Fruit fly (Drosophila melanogaster) whole organism, embryonic: ENCODE results near the gene CG8149.
A peak's percentile ranks its signal among the peaks of the same experiment; 100 is the strongest.

Experiments used
- Atf6 ChIP-seq: fragments of 200-800 bp; sonication (Bioruptor generic); IDR thresholded peaks from 2 replicates; pipeline ENCODE4 v1.3.6; 2022; ENCODE audit warnings: missing biosample characterization, missing genetic modification characterization
- C15 ChIP-seq: fragments of 200-800 bp; sonication (Bioruptor generic); IDR thresholded peaks from 3 replicates; pipeline ENCODE4 v1.3.6; 2022; ENCODE audit warnings: missing biosample characterization, missing genetic modification characterization
- CG1024 ChIP-seq: fragments of 200-800 bp; sonication (Bioruptor generic); IDR thresholded peaks from 2 replicates; pipeline ENCODE4 v1.3.6; 2022; ENCODE audit warnings: missing biosample characterization, missing genetic modification characterization
- CG10274 ChIP-seq: fragments of 200-800 bp; sonication (Bioruptor generic); optimal IDR thresholded peaks from 3 replicates; lab custom pipeline; 2017; ENCODE audit warnings: missing biosample characterization, mild to moderate bottlenecking, missing genetic modification characterization
- CG10431 ChIP-seq: fragments of 200-800 bp; sonication (Bioruptor generic); optimal IDR thresholded peaks from 3 replicates; lab custom pipeline; 2018; ENCODE audit warnings: missing biosample characterization, mild to moderate bottlenecking, missing genetic modification characterization
- CG11247 ChIP-seq: fragments of 200-800 bp; sonication (Bioruptor generic); IDR thresholded peaks from 2 replicates; pipeline ENCODE4 v1.3.6; 2022; ENCODE audit warnings: missing biosample characterization, missing genetic modification characterization
- CG11696 ChIP-seq: fragments of 200-800 bp; sonication (Bioruptor generic); IDR thresholded peaks from 2 replicates; pipeline ENCODE4 v1.3.6; 2022; ENCODE audit warnings: missing biosample characterization, missing genetic modification characterization
- CG12744 ChIP-seq: fragments of 200-800 bp; sonication (Bioruptor generic); optimal IDR thresholded peaks from 2 replicates; lab custom pipeline; 2016; ENCODE audit warnings: missing biosample characterization, missing genetic modification characterization
- CG13775 ChIP-seq: fragments of 200-800 bp; sonication (Bioruptor generic); optimal IDR thresholded peaks from 3 replicates; lab custom pipeline; 2017; ENCODE audit warnings: missing biosample characterization, mild to moderate bottlenecking, missing genetic modification characterization
- CG13894 ChIP-seq: fragments of 200-800 bp; sonication (Bioruptor generic); optimal IDR thresholded peaks from 3 replicates; lab custom pipeline; 2018; ENCODE audit warnings: missing biosample characterization, mild to moderate bottlenecking, missing genetic modification characterization, moderate library complexity
- CG14050 ChIP-seq: fragments of 200-800 bp; sonication (Bioruptor generic); IDR thresholded peaks from 3 replicates; pipeline ENCODE4 v1.3.6; 2022; ENCODE audit warnings: missing biosample characterization, missing genetic modification characterization
- CG15269 ChIP-seq: fragments of 200-800 bp; sonication (Bioruptor generic); optimal IDR thresholded peaks from 2 replicates; lab custom pipeline; 2018; ENCODE audit warnings: missing biosample characterization, mild to moderate bottlenecking, missing genetic modification characterization, moderate library complexity
- CG16813 ChIP-seq: fragments of 200-800 bp; sonication (Bioruptor generic); IDR thresholded peaks from 3 replicates; pipeline ENCODE4 v1.3.6; 2022; ENCODE audit warnings: missing biosample characterization, missing genetic modification characterization; ENCODE audit not compliant: partially characterized antibody
- CG17359 ChIP-seq: fragments of 200-800 bp; sonication (Bioruptor generic); optimal IDR thresholded peaks from 3 replicates; lab custom pipeline; 2018; ENCODE audit warnings: missing biosample characterization, mild to moderate bottlenecking, missing genetic modification characterization, moderate library complexity
- CG18011 ChIP-seq: fragments of 200-800 bp; sonication (Bioruptor generic); optimal IDR thresholded peaks from 2 replicates; lab custom pipeline; 2017; ENCODE audit warnings: missing biosample characterization, missing genetic modification characterization, mild to moderate bottlenecking, moderate library complexity, missing genotype
- CG2202 ChIP-seq: fragments of 200-800 bp; sonication (Bioruptor generic); optimal IDR thresholded peaks from 2 replicates; lab custom pipeline; 2018; ENCODE audit warnings: missing biosample characterization, mild to moderate bottlenecking, missing genetic modification characterization
- CG30020 ChIP-seq: fragments of 200-800 bp; optimal IDR thresholded peaks from 2 replicates; lab custom pipeline; 2019; ENCODE audit warnings: missing biosample characterization, mild to moderate bottlenecking, missing genetic modification characterization, moderate library complexity
- CG3838 ChIP-seq: fragments of 200-800 bp; sonication (Bioruptor generic); optimal IDR thresholded peaks from 3 replicates; lab custom pipeline; 2016; ENCODE audit warnings: missing biosample characterization, missing genetic modification characterization
- CG4360 ChIP-seq: fragments of 200-800 bp; sonication (Bioruptor generic); IDR thresholded peaks from 2 replicates; pipeline ENCODE4 v1.3.6; 2022; ENCODE audit warnings: missing biosample characterization, missing genetic modification characterization
- CG4404 ChIP-seq: fragments of 200-800 bp; sonication (Bioruptor generic); IDR thresholded peaks from 2 replicates; pipeline ENCODE4 v1.3.6; 2022; ENCODE audit warnings: missing biosample characterization, missing genetic modification characterization
- CG6791 ChIP-seq: fragments of 200-800 bp; sonication (Bioruptor generic); IDR thresholded peaks from 3 replicates; pipeline ENCODE4 v1.3.6; 2022; ENCODE audit warnings: missing biosample characterization, missing genetic modification characterization; ENCODE audit not compliant: partially characterized antibody
- CG7357 ChIP-seq: fragments of 200-800 bp; sonication (Bioruptor generic); IDR thresholded peaks from 3 replicates; pipeline ENCODE4 v1.3.6; 2022; ENCODE audit warnings: missing biosample characterization, missing genetic modification characterization
- CG7963 ChIP-seq: fragments of 200-800 bp; sonication (Bioruptor generic); IDR thresholded peaks from 3 replicates; pipeline ENCODE4 v1.3.6; 2022; ENCODE audit warnings: missing biosample characterization, missing genetic modification characterization; ENCODE audit not compliant: partially characterized antibody
- CTCF ChIP-seq: fragments of 200-800 bp; sonication (Bioruptor generic); optimal IDR thresholded peaks from 2 replicates; lab custom pipeline; 2017; ENCODE audit warnings: missing biosample characterization, mild to moderate bottlenecking, missing genetic modification characterization, moderate library complexity
- D ChIP-seq, 2 experiments: fragments of 200-800 bp in 1 of 2; fragments of >200 bp in 1 of 2; sonication (Bioruptor generic) in 1 of 2; optimal IDR thresholded peaks; 2 replicates in 1 of 2; 3 replicates in 1 of 2; lab custom pipeline; 2017; ENCODE audit warnings: mild to moderate bottlenecking in 1 of 2, missing biosample characterization in 1 of 2, missing genetic modification characterization in 1 of 2, missing genetic modification reagents in 1 of 2
- D19B ChIP-seq: fragments of 200-800 bp; sonication (Bioruptor generic); optimal IDR thresholded peaks from 2 replicates; lab custom pipeline; 2017; ENCODE audit warnings: missing biosample characterization, mild to moderate bottlenecking, missing genetic modification characterization
- Ets65A ChIP-seq: fragments of 200-800 bp; sonication (Bioruptor generic); peaks from one replicate; lab custom pipeline; 2016; ENCODE audit warnings: missing biosample characterization, missing genetic modification characterization
- Fer2 ChIP-seq: fragments of 200-800 bp; sonication (Bioruptor generic); optimal IDR thresholded peaks from 2 replicates; lab custom pipeline; 2018; ENCODE audit warnings: missing biosample characterization, mild to moderate bottlenecking, missing genetic modification characterization, moderate library complexity
- Fer3 ChIP-seq: fragments of 200-800 bp; sonication (Bioruptor generic); optimal IDR thresholded peaks from 2 replicates; lab custom pipeline; 2018; ENCODE audit warnings: missing biosample characterization, mild to moderate bottlenecking, missing genetic modification characterization, moderate library complexity
- Gug ChIP-seq: fragments of 200-800 bp; sonication (Bioruptor generic); IDR thresholded peaks from 4 replicates; pipeline ENCODE4 v1.3.6; 2022; ENCODE audit warnings: missing biosample characterization, missing genetic modification characterization
- Hr3 ChIP-seq: fragments of 200-800 bp; sonication (Bioruptor generic); optimal IDR thresholded peaks from 3 replicates; lab custom pipeline; 2016; ENCODE audit warnings: missing biosample characterization, missing genetic modification characterization
- Nf-YA ChIP-seq: fragments of 200-800 bp; sonication (Bioruptor generic); IDR thresholded peaks from 2 replicates; pipeline ENCODE4 v1.3.6; 2022; ENCODE audit warnings: missing biosample characterization, missing genetic modification characterization
- Rfx ChIP-seq: fragments of 200-800 bp; sonication (Bioruptor generic); IDR thresholded peaks from 2 replicates; pipeline ENCODE4 v1.3.6; 2022; ENCODE audit warnings: missing biosample characterization, missing genetic modification characterization
- az2 ChIP-seq: fragments of 200-800 bp; sonication (Bioruptor generic); optimal IDR thresholded peaks from 3 replicates; lab custom pipeline; 2016; ENCODE audit warnings: missing biosample characterization, missing genetic modification characterization
- bigmax ChIP-seq: fragments of 200-800 bp; sonication (Bioruptor generic); optimal IDR thresholded peaks from 2 replicates; lab custom pipeline; 2018; ENCODE audit warnings: missing biosample characterization, mild to moderate bottlenecking, missing genetic modification characterization
- caup ChIP-seq: fragments of 200-800 bp; sonication (Bioruptor generic); optimal IDR thresholded peaks from 3 replicates; lab custom pipeline; 2017; ENCODE audit warnings: missing biosample characterization, mild to moderate bottlenecking, missing genetic modification characterization, moderate library complexity; ENCODE audit not compliant: severe bottlenecking
- corto ChIP-seq: fragments of 200-800 bp; sonication (Bioruptor generic); optimal IDR thresholded peaks from 2 replicates; lab custom pipeline; 2016; ENCODE audit warnings: missing biosample characterization, mild to moderate bottlenecking, missing genetic modification characterization, moderate library complexity
- da ChIP-seq: fragments of 200-800 bp; sonication (Bioruptor generic); optimal IDR thresholded peaks from 2 replicates; lab custom pipeline; 2016; ENCODE audit warnings: missing biosample characterization, missing genetic modification characterization
- dpn ChIP-seq, 2 experiments: fragments of 200-800 bp; sonication (Bioruptor generic); optimal IDR thresholded peaks; 3 replicates each; lab custom pipeline; 2016; ENCODE audit warnings: missing biosample characterization in 2 of 2, missing genetic modification characterization in 2 of 2
- emc ChIP-seq: fragments of 200-800 bp; sonication (Bioruptor generic); optimal IDR thresholded peaks from 2 replicates; lab custom pipeline; 2016; ENCODE audit warnings: missing biosample characterization, missing genetic modification characterization
- gsb-n ChIP-seq: fragments of 200-800 bp; sonication (Bioruptor generic); optimal IDR thresholded peaks from 3 replicates; lab custom pipeline; 2018; ENCODE audit warnings: missing biosample characterization, mild to moderate bottlenecking, missing genetic modification characterization
- hb ChIP-seq: fragments of 200-800 bp; sonication (Bioruptor generic); IDR thresholded peaks from 3 replicates; pipeline ENCODE4 v1.3.6; 2022; ENCODE audit warnings: missing biosample characterization, missing genetic modification characterization; ENCODE audit not compliant: partially characterized antibody
- hbn ChIP-seq: fragments of 200-800 bp; sonication (Bioruptor generic); IDR thresholded peaks from 2 replicates; pipeline ENCODE4 v1.3.6; 2022; ENCODE audit warnings: missing biosample characterization, missing genetic modification characterization; ENCODE audit not compliant: partially characterized antibody
- klu ChIP-seq: fragments of 200-800 bp; sonication (Bioruptor generic); IDR thresholded peaks from 2 replicates; pipeline ENCODE4 v1.3.6; 2022; ENCODE audit warnings: missing biosample characterization, missing genetic modification characterization
- phol ChIP-seq: fragments of 200-800 bp; sonication (Bioruptor generic); optimal IDR thresholded peaks from 3 replicates; lab custom pipeline; 2018; ENCODE audit warnings: missing biosample characterization, mild to moderate bottlenecking, missing genetic modification characterization, moderate library complexity
- salm ChIP-seq: fragments of 200-800 bp; sonication (Bioruptor generic); optimal IDR thresholded peaks from 2 replicates; lab custom pipeline; 2018; ENCODE audit warnings: missing biosample characterization, mild to moderate bottlenecking, missing genetic modification characterization
- ttk ChIP-seq: fragments of 200-800 bp; sonication (Bioruptor generic); IDR thresholded peaks from 2 replicates; pipeline ENCODE4 v2.1.2; 2022; ENCODE audit warnings: missing biosample characterization, missing genetic modification characterization
- wek ChIP-seq: fragments of 200-800 bp; sonication (Bioruptor generic); optimal IDR thresholded peaks from 3 replicates; lab custom pipeline; 2018; ENCODE audit warnings: missing biosample characterization, mild to moderate bottlenecking, missing genetic modification characterization, moderate library complexity

Gene CG8149

dm6 chr3R:9459385-9460285, 44.8 kb upstream of the CG8149 start (continued):
- TF ChIP-seq Gug (GFP tag; lab: Robert Waterston, UW) (peak; percentile 29; the same call in 1 of the 4 replicates), CTCF (GFP tag; lab: Kevin White, UChicago) (peak; percentile 0), CG3838 (no peak), corto (GFP tag; lab: Kevin White, UChicago) (no peak), CG2202 (tag; lab: Kevin White, UChicago) (no peak), CG10274 (GFP tag; lab: Kevin White, UChicago) (peak; percentile 31), Atf6 (GFP tag; lab: Robert Waterston, UW) (peak; percentile 78), CG14050 (GFP tag; lab: Robert Waterston, UW) (no peak; the same call in 2 of the 3 replicates), CG16813 (GFP tag; lab: Robert Waterston, UW) (no peak), ttk (GFP tag; lab: Robert Waterston, UW) (peak; percentile 58; the same call in 1 of the 2 replicates), CG4360 (GFP tag; lab: Robert Waterston, UW) (no peak), CG4404 (GFP tag; lab: Robert Waterston, UW) (no peak), CG15269 (peak; percentile 79), caup (GFP tag; lab: Kevin White, UChicago) (peak; percentile 80), D19B (GFP tag; lab: Kevin White, UChicago) (peak; percentile 72), D (optimal IDR thresholded peaks at IDR 0.05; lab: Kevin White, UChicago) (no peak), D (GFP tag; optimal IDR thresholded peaks at IDR 0.05; lab: Kevin White, UChicago) (peak; percentile 41), klu (0 out of 2 replicates have a peak, but pooled peaks have one; percentile 19), gsb-n (tag; lab: Kevin White, UChicago) (no peak), CG11696 (GFP tag; lab: Robert Waterston, UW) (no peak), Ets65A (GFP tag; lab: Kevin White, UChicago) (no peak), CG13894 (tag; lab: Kevin White, UChicago) (peak; percentile 88), CG30020 (tag; lab: Kevin White, UChicago) (no peak), CG12744 (peak; percentile 35), bigmax (GFP tag; lab: Kevin White, UChicago) (no peak), CG18011 (GFP tag; lab: Kevin White, UChicago) (peak; percentile 53), Fer2 (tag; lab: Kevin White, UChicago) (peak; percentile 64), CG1024 (GFP tag; lab: Robert Waterston, UW) (no peak), Fer3 (peak; percentile 74), CG7963 (no peak), CG10431 (no peak), phol (tag; lab: Kevin White, UChicago) (peak; percentile 56), CG11247 (GFP tag; lab: Robert Waterston, UW) (peak; percentile 53; the same call in 1 of the 2 replicates), CG7357 (GFP tag; lab: Robert Waterston, UW) (peak; percentile 34; the same call in 1 of the 3 replicates), hb (no peak), wek (GFP tag; lab: Kevin White, UChicago) (no peak), emc (GFP tag; lab: Kevin White, UChicago) (no peak), CG6791 (GFP tag; lab: Robert Waterston, UW) (no peak), C15 (GFP tag; lab: Robert Waterston, UW) (no peak), dpn (GFP tag; optimal IDR thresholded peaks at IDR 0.05; lab: Kevin White, UChicago) (peak; percentile 17 to 36), Rfx (GFP tag; lab: Robert Waterston, UW) (peak; percentile 78), hbn (no peak), Nf-YA (GFP tag; lab: Robert Waterston, UW) (no peak), az2 (GFP tag; lab: Kevin White, UChicago) (peak; percentile 41), CG17359 (tag; lab: Kevin White, UChicago) (peak; percentile 61), da (GFP tag; lab: Kevin White, UChicago) (no peak), salm (tag; lab: Kevin White, UChicago) (peak; percentile 38), Hr3 (GFP tag; lab: Kevin White, UChicago) (peak; percentile 20), CG13775 (GFP tag; lab: Kevin White, UChicago) (peak; percentile 56)
